Fruit fly (Drosophila melanogaster) Kc167 (cell line): ENCODE measurements around the gene CG17121.

Source experiments
- Myc ChIP-seq: fragments of >200 bp; optimal IDR thresholded peaks from 2 replicates; lab custom pipeline; 2017; ENCODE audit warnings: missing external identifiers
- Sin3A ChIP-seq: fragments of >200 bp; optimal IDR thresholded peaks from 2 replicates; lab custom pipeline; 2018; ENCODE audit warnings: missing external identifiers
- h ChIP-seq: fragments of >200 bp; optimal IDR thresholded peaks from 3 replicates; lab custom pipeline; 2018; ENCODE audit warnings: missing external identifiers
- insv ChIP-seq: fragments of >200 bp; optimal IDR thresholded peaks from 3 replicates; lab custom pipeline; 2018; ENCODE audit warnings: missing external identifiers
- psq ChIP-seq: fragments of >200 bp; optimal IDR thresholded peaks from 2 replicates; lab custom pipeline; 2017; ENCODE audit warnings: missing external identifiers
- ttk ChIP-seq: sonication (Bioruptor generic); optimal IDR thresholded peaks from 2 replicates; lab custom pipeline; 2017; ENCODE audit warnings: missing external identifiers

Gene CG17121

DNA sequence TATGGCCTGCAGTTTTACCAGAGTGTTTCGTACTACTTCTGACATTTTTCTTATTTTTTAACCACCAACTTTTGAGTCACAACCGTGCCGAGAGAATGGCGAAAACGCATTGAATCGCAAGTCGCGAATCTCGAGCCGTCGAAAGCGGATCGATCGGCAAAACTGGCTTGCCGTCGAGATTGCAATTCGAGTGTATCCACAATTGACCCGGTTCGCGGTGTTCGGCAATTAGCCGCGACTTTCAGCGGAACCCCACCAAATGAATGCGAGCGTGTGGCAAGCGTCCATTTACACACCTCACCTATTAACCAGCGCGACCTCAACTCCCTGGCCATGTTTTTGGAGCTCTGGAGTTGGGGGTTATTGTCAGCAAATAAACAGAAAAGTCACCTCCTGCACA, 12.6 kb downstream of the CG17121 start, which contains the start of gene CG13833:
TSS of gene CG13833 (minus strand) at position 101 of the 400 bp plus-strand sequence.
- TF ChIP-seq ttk (lab: Kevin White, UChicago) (no peak), Sin3A (lab: Kevin White, UChicago) (no peak), Myc (lab: Kevin White, UChicago) (no peak), h (lab: Kevin White, UChicago) (no peak), psq (lab: Kevin White, UChicago) (no peak), insv (lab: Kevin White, UChicago) (no peak)

DNA sequence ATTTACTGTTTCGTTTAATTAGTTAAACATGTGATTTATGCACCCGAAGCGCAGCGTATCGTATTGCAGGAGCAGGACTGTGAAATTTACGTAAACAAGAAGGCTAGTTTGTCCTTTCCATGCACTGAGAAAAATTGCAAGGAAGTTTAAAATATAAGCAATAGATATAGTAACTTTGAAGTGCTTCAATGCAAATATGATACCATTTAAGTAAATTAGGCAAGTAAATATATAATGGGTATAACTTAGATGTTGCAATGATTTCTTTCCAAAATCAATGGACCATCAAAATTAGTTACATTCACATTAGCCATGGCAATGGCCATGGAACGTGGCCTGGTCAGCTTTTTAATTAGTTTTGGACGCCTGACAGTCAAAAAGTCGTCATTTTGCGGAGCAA, 17.1 kb downstream of the CG17121 start:
- TF ChIP-seq insv (lab: Kevin White, UChicago) (no peak), Sin3A (lab: Kevin White, UChicago) (no peak), Myc (lab: Kevin White, UChicago) (no peak), ttk (lab: Kevin White, UChicago) (no peak), psq (lab: Kevin White, UChicago) (no peak), h (lab: Kevin White, UChicago) (no peak)

DNA sequence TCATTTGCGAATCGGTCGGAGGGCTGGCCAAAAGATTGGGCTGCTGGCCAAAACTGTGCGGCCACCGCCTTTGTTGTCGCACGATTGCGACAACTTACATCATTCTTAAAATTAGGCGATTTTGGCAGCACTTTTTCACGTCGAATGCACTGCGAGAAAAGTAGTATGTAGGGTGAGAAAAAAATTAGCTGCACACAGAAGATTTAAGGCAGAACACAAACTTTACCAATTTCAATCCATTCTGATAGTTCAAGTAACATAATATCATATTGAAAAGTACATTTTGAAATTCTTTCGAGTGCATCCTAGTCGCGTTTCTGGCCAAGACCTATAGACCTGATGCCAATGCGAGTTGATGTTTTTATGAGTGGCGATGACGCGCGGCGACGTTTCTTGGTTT, 19.5 kb downstream of the CG17121 start:
- no peak for TF ChIP-seq insv (lab: Kevin White, UChicago)
- no peak for TF ChIP-seq Myc (lab: Kevin White, UChicago)
- TF ChIP-seq Sin3A (lab: Kevin White, UChicago): no peak
- no peak for TF ChIP-seq psq (lab: Kevin White, UChicago)

DNA sequence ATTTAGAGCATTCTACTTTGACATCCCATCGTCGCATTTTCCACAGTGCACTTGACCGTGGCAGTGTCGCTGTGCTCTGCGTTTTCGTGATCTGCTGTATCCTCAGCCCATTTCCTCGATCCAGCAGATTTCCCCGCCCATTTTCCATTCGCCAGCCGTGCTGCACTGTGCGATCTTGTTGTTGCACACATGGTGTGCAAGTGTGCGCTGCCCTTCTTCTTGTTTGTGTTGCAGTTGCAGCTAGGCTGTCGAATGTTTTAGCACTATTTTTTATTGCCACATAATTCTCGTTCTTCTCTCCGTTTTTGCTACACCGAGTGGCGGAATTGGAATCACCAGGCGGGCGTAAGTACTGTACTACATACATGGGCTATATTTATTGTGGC, 20.6 kb downstream of the CG17121 start:
- TF ChIP-seq Myc (lab: Kevin White, UChicago) (no peak), ttk (lab: Kevin White, UChicago) (no peak), insv (lab: Kevin White, UChicago) (no peak), h (lab: Kevin White, UChicago) (no peak), Sin3A (lab: Kevin White, UChicago) (no peak), psq (lab: Kevin White, UChicago) (no peak)

DNA sequence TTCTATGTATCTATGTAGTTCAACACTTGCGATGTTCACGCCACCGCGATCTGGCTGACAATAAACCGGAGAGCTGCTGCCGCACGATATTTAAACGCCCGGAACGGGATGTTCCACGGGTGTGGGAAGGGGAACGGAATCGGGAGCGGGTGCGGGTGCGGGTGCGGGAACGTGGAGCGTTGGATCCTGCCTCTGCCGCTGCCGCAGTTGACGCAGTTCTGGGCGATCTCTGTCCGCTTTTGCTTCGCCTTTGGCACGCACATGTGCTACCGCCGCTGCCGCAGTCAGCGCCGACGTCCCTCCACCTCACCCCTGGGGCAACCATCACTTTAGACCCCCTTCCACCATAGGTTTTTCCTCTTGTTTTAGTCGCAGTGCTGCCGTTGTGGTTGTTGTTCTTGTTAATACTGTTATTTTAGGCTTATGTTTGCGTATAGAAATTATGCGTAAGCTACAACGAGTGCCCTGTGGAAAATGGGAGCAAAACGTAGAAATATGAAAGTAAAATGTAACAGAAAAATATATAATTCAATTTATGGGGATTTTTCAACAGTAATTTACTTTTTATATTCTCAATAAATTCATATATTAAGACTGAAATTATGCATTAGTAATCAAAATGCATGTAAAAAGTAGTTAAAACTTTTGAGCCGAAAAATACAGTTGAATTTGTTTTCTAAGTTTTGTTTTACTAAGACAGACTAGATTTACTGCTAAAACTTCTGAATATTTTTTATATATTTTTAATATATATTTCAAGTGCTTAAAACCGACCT, 21.2 kb downstream of the CG17121 start, which contains the start of gene lmd:
TSS of gene lmd (minus strand) at position 62 of the 776 bp plus-strand sequence.
- no peak for TF ChIP-seq Myc (lab: Kevin White, UChicago)
- no peak for TF ChIP-seq Sin3A (lab: Kevin White, UChicago)
- TF ChIP-seq ttk (lab: Kevin White, UChicago): no peak
- no peak for TF ChIP-seq h (lab: Kevin White, UChicago)
- no peak for TF ChIP-seq psq (lab: Kevin White, UChicago)
- TF ChIP-seq insv (lab: Kevin White, UChicago): no peak

DNA sequence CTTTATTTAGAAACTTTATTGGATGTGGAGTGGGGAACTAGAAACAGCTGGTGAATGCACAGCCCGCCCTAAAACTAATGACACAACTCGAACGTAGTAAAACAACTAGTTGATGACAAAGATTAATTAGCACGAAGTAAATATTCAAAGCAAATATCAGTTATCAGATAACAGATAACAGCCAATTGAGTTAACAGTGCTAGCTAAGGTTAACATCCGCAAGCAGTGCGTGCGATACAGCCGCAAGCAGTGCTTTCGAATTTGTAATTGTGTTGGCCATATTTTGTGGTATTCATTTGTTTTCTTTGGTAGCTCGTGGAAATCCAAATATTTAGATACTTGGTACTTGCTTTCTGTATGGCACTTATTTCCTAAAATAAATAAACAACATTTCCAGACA, 34.5 kb downstream of the CG17121 start:
- no peak for TF ChIP-seq Sin3A (lab: Kevin White, UChicago)
- TF ChIP-seq Myc (lab: Kevin White, UChicago): no peak
- no peak for TF ChIP-seq psq (lab: Kevin White, UChicago)
- no peak for TF ChIP-seq h (lab: Kevin White, UChicago)
- no peak for TF ChIP-seq ttk (lab: Kevin White, UChicago)
- TF ChIP-seq insv (lab: Kevin White, UChicago): no peak

DNA sequence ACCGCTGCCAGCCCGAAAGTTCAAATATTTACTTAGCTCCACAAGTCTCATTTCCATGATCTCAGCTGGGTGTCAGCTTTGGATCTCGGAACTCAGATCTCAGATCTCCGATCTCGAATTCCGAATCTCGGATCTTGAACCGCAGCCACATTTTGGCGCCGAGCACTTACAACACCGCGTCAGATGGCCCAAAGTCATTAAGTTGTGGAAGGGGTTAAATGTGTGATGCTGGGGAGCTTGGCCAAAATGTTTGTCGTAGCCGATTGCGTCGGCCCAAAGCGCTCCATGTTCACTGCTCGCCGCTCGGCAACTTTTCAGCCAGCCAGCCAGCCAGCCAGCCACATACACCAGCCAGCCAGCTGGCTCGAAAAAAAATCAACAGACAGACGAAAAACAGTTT, 36.0 kb downstream of the CG17121 start, which contains the start of gene CG6688:
TSS of gene CG6688 (plus strand) at position 396 of the 400 bp plus-strand sequence.
- no peak for TF ChIP-seq h (lab: Kevin White, UChicago)
- no peak for TF ChIP-seq Sin3A (lab: Kevin White, UChicago)
- TF ChIP-seq psq (lab: Kevin White, UChicago): no peak
- no peak for TF ChIP-seq ttk (lab: Kevin White, UChicago)
- no peak for TF ChIP-seq Myc (lab: Kevin White, UChicago)
- TF ChIP-seq insv (lab: Kevin White, UChicago): no peak

DNA sequence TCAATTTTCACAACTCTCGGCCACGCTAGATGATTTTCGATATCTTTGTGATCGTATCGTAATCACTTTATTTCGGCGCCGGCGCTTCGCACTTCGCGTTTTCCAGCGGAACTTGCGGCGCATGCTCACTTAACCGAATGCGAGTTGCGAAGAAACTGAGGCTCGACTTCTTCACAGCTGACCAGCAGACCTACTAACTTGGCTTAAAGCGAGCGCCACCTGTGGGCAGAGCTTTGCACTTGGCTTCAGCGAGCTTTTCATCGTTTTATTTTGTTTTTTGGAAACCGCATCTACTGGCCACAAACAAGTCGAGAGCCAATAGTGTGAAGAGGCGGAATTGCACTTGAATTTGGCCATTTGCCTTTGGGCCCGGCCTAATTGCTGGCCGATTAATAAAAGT, 37.6 kb downstream of the CG17121 start, which contains the start of gene CG34375:
TSS of gene CG34375 (minus strand) at position 157 of the 400 bp plus-strand sequence.
- TF ChIP-seq h (lab: Kevin White, UChicago) (no peak), Myc (lab: Kevin White, UChicago) (no peak), psq (lab: Kevin White, UChicago) (no peak), insv (lab: Kevin White, UChicago) (no peak), Sin3A (lab: Kevin White, UChicago) (no peak), ttk (lab: Kevin White, UChicago) (no peak)

DNA sequence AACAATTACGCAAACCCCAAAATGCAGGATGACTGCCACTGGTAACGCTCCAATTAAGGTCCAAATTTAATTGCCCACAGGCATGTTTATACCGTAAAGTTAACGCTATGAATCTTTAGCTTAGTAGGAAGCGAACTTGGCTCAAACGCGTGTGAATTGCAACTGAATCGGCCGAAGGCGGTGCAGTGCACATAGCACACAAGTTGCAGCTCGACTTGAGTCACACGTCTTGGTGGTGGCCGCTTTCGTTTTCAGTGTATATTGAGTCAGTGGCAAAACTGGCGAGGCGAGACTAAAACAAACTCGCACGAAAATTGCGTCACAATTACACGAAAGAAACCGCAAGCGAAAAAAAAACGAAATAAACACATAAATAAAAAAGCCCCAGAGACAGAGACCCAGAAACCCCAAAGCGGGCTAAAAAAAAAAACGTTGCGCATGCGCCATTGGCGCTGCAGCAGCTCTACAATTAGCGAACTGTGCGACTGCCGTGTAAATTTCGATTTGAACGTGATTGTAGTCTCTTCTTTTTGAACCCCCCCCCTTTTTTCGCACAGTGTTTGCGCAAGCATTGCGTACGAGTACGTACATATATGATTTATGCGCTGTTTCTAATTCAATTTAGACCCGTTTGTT, 38.4 kb downstream of the CG17121 start:
- TF ChIP-seq Sin3A (lab: Kevin White, UChicago): no peak

DNA sequence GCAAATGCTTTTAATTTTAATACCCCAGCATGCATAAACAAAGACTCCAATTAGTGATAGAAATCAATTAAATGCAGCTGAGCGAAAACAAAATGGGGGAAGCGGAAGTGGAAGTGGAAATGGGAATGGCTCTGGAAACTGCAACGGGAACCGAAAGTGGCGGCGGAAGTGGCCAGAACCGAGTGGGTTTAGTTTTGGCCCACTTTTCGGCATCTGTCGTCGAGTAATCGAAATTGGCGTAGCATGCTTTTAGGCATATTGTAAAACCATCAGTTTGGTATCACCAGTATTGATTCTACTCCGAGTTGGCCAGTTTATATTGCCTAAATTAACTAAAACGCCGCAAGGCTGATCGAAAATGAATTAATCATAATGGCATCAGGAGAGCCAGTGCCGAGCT, 43.9 kb downstream of the CG17121 start:
- TF ChIP-seq insv (lab: Kevin White, UChicago) (no peak), ttk (lab: Kevin White, UChicago) (no peak), Sin3A (lab: Kevin White, UChicago) (no peak), h (lab: Kevin White, UChicago) (no peak), Myc (lab: Kevin White, UChicago) (no peak), psq (lab: Kevin White, UChicago) (no peak)

DNA sequence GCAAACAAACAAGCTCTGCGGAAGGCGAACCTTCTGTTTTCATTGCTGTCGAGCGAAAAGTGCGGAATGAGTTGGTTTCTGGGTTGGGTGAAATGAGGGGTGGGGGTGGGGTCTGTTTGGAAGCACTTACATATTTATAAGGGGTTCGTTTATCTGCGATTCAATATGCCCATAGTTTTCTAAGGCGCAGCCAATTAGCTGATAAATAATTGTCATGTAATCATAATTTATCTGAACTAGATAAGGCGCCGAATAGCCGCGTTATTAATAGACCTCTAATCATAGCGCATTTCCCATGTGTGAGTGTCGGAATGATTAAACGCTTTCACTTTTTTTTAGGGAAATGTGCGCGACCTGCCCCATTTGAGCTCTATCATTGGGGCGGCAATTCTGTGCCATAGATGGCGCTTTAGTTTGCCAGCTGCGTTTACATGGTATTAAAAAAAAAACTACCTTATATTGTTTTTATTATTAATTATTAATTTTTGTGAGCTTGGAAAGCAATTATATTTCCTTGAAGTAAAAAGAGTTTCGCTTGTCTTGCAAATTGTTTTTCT, 49.3 kb downstream of the CG17121 start:
- TF ChIP-seq psq (lab: Kevin White, UChicago): no peak
- no peak for TF ChIP-seq ttk (lab: Kevin White, UChicago)
- no peak for TF ChIP-seq insv (lab: Kevin White, UChicago)
- no peak for TF ChIP-seq Sin3A (lab: Kevin White, UChicago)
- TF ChIP-seq Myc (lab: Kevin White, UChicago): no peak
- TF ChIP-seq h (lab: Kevin White, UChicago): no peak
